Worm (Caenorhabditis elegans) whole organism, early embryonic: Measurements from ENCODE around the gene cku-70.

Experiments
- B0310.2 ChIP-seq: sonication (generic microtip); optimal IDR thresholded peaks from 2 replicates; lab custom pipeline; 2016; ENCODE audit warnings: mild to moderate bottlenecking, missing genetic modification characterization, missing compliant biosample characterization
- F13C5.2 ChIP-seq: sonication (generic microtip); optimal IDR thresholded peaks from 2 replicates; lab custom pipeline; 2017; ENCODE audit warnings: mild to moderate bottlenecking, missing genetic modification characterization, inconsistent platforms, missing compliant biosample characterization
- aly-1 ChIP-seq: sonication (generic microtip); optimal IDR thresholded peaks from 2 replicates; lab custom pipeline; 2016; ENCODE audit warnings: missing genetic modification characterization, missing compliant biosample characterization
- ama-1 ChIP-seq: fragments of 150-350 bp; optimal IDR thresholded peaks from 2 replicates; lab custom pipeline; 2014
- ceh-13 ChIP-seq: fragments of 200-800 bp; sonication (Bioruptor generic); optimal IDR thresholded peaks from 2 replicates; lab custom pipeline; 2018; ENCODE audit warnings: mild to moderate bottlenecking, missing genetic modification characterization, missing compliant biosample characterization
- ceh-36 ChIP-seq: sonication (generic microtip); optimal IDR thresholded peaks from 2 replicates; lab custom pipeline; 2016; ENCODE audit warnings: missing genetic modification characterization, inconsistent platforms, missing compliant biosample characterization
- ets-7 ChIP-seq: sonication (generic microtip); optimal IDR thresholded peaks from 2 replicates; lab custom pipeline; 2016; ENCODE audit warnings: missing genotype, missing genetic modification characterization, missing compliant biosample characterization
- flt-1 ChIP-seq: fragments of 200-800 bp; sonication (Bioruptor generic); IDR thresholded peaks from 2 replicates; pipeline ENCODE4 v1.3.6; 2022; ENCODE audit warnings: missing genetic modification characterization, missing compliant biosample characterization
- hmbx-1 ChIP-seq: sonication (generic microtip); optimal IDR thresholded peaks from 2 replicates; lab custom pipeline; 2016; ENCODE audit warnings: mild to moderate bottlenecking, missing genetic modification characterization, missing compliant biosample characterization
- hmg-4 ChIP-seq: fragments of 200-800 bp; sonication (Bioruptor generic); optimal IDR thresholded peaks from 2 replicates; lab custom pipeline; 2018; ENCODE audit warnings: mild to moderate bottlenecking, missing genetic modification characterization, missing compliant biosample characterization
- hnd-1 ChIP-seq: sonication (generic microtip); optimal IDR thresholded peaks from 2 replicates; lab custom pipeline; 2016; ENCODE audit warnings: missing genetic modification characterization, missing compliant biosample characterization
- pes-1 ChIP-seq: fragments of 200-800 bp; sonication (Bioruptor generic); IDR thresholded peaks from 2 replicates; pipeline ENCODE4 v1.3.6; 2022; ENCODE audit warnings: missing genetic modification reagents, missing genetic modification characterization, missing compliant biosample characterization
- scrt-1 ChIP-seq: fragments of 200-800 bp; sonication (Bioruptor generic); IDR thresholded peaks from 2 replicates; pipeline ENCODE4 v1.3.6; 2022; ENCODE audit warnings: missing genetic modification characterization, missing compliant biosample characterization
- sea-1 ChIP-seq: fragments of 200-800 bp; sonication (Bioruptor generic); conservative IDR thresholded peaks from 2 replicates; pipeline ENCODE4 v1.3.6; 2022; ENCODE audit warnings: missing genetic modification characterization, missing compliant biosample characterization
- tbx-11 ChIP-seq: fragments of 200-800 bp; sonication (Bioruptor generic); IDR thresholded peaks from 2 replicates; pipeline ENCODE4 v1.3.6; 2022; ENCODE audit warnings: missing genetic modification characterization, missing compliant biosample characterization
- tbx-37 ChIP-seq: fragments of 200-800 bp; sonication (Bioruptor generic); conservative IDR thresholded peaks from 2 replicates; pipeline ENCODE4 v1.3.6; 2022; ENCODE audit warnings: missing genetic modification reagents, missing genetic modification characterization, missing compliant biosample characterization
- tra-4 ChIP-seq: sonication (generic microtip); optimal IDR thresholded peaks from 2 replicates; lab custom pipeline; 2017; ENCODE audit warnings: missing genetic modification characterization, missing compliant biosample characterization

cku-70 gene

ce11 chrIII:11185483-11186115, 31.0 kb downstream of the cku-70 start:
- TF ChIP-seq ceh-13 (GFP tag; lab: Kevin White, UChicago): no peak
- no peak for TF ChIP-seq scrt-1 (GFP tag; lab: Robert Waterston, UW)
- no peak for TF ChIP-seq B0310.2 (tag; lab: Kevin White, UChicago)
- TF ChIP-seq tbx-37 (GFP tag; lab: Robert Waterston, UW): no peak
- no peak for TF ChIP-seq hnd-1 (tag; lab: Kevin White, UChicago)
- no peak for TF ChIP-seq flt-1 (GFP tag; lab: Robert Waterston, UW)
- no peak for TF ChIP-seq F13C5.2 (tag; lab: Kevin White, UChicago)
- TF ChIP-seq aly-1 (tag; lab: Kevin White, UChicago): no peak
- TF ChIP-seq sea-1 (GFP tag; lab: Robert Waterston, UW): no peak
- TF ChIP-seq pes-1 (GFP tag; lab: Robert Waterston, UW): no peak
- TF ChIP-seq tbx-11 (GFP tag; lab: Robert Waterston, UW): no peak
- TF ChIP-seq hmg-4: no peak
- TF ChIP-seq ceh-36 (tag; lab: Kevin White, UChicago): no peak
- no peak for TF ChIP-seq tra-4
- no peak for TF ChIP-seq hmbx-1 (tag; lab: Kevin White, UChicago)
- no peak for TF ChIP-seq ets-7 (tag; lab: Kevin White, UChicago)
- TF ChIP-seq ama-1: no peak

DNA sequence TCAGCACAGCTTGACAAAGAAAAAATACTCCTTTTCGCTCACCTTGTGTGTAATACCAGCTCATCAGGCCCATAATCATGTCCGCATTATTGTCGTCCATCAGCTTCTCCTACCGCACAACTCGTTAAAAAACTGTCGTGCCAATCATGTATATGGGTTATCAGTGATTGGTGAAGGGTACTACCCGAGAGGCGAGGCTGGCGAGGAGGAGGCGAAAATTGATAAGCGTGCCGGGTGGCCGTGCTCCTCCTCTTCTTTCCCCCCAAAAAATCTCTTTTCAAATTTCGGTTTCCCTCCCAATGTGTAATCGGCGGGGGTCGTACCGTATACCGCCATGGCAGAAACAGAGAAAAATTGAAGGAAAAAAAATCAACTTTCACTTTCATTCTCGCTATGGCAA, 33.5 kb downstream of the cku-70 start:
- no peak for TF ChIP-seq hnd-1 (tag; lab: Kevin White, UChicago)

DNA sequence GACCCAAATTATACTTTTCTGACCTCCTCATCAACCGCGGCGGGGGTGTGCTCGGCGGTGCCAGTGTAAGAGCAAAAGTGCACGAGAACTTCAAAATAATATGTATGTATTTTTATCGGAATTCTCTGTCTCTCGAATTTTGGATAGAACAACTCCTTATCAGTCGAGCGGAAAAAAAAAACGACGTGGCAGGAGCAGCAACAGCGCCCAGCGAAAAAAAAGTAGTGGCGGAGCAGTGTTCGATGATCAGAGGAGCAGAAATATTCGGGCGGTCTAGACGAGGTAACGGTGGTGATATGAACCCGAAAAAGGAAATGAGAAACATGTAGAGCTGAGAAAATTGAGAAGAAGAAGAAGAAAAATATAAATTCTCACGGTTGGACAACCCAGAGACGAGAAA, 38.6 kb downstream of the cku-70 start:
- TF ChIP-seq hmg-4 (no peak), hnd-1 (tag; lab: Kevin White, UChicago) (no peak), tbx-11 (GFP tag; lab: Robert Waterston, UW) (no peak), scrt-1 (GFP tag; lab: Robert Waterston, UW) (no peak), ets-7 (tag; lab: Kevin White, UChicago) (no peak), hmbx-1 (tag; lab: Kevin White, UChicago) (no peak), pes-1 (GFP tag; lab: Robert Waterston, UW) (no peak), tra-4 (no peak), aly-1 (tag; lab: Kevin White, UChicago) (no peak), B0310.2 (tag; lab: Kevin White, UChicago) (no peak), ama-1 (no peak), sea-1 (GFP tag; lab: Robert Waterston, UW) (no peak), ceh-36 (tag; lab: Kevin White, UChicago) (no peak), flt-1 (GFP tag; lab: Robert Waterston, UW) (no peak), F13C5.2 (tag; lab: Kevin White, UChicago) (no peak), tbx-37 (GFP tag; lab: Robert Waterston, UW) (no peak), ceh-13 (GFP tag; lab: Kevin White, UChicago) (no peak)

- TF ChIP-seq flt-1 (GFP tag; lab: Robert Waterston, UW) (no peak), tbx-11 (GFP tag; lab: Robert Waterston, UW) (no peak), ceh-36 (tag; lab: Kevin White, UChicago) (peak; percentile 85), pes-1 (GFP tag; lab: Robert Waterston, UW) (no peak), tbx-37 (GFP tag; lab: Robert Waterston, UW) (no peak), ama-1 (no peak), F13C5.2 (tag; lab: Kevin White, UChicago) (no peak), sea-1 (GFP tag; lab: Robert Waterston, UW) (no peak)
Measured at ce11 chrIII:11194123-11194522, 39.5 kb downstream of the cku-70 start.

ce11 chrIII:11195140-11195539, 40.5 kb downstream of the cku-70 start, which contains the start of gene tra-1:
Gene tra-1, minus strand, starts transcription at chrIII:11195201.
- TF ChIP-seq ets-7 (tag; lab: Kevin White, UChicago) (no peak), F13C5.2 (tag; lab: Kevin White, UChicago) (no peak), ama-1 (no peak), ceh-36 (tag; lab: Kevin White, UChicago) (no peak), sea-1 (GFP tag; lab: Robert Waterston, UW) (no peak), ceh-13 (GFP tag; lab: Kevin White, UChicago) (no peak), tbx-11 (GFP tag; lab: Robert Waterston, UW) (no peak), hmg-4 (no peak), hmbx-1 (tag; lab: Kevin White, UChicago) (no peak), hnd-1 (tag; lab: Kevin White, UChicago) (no peak)

ce11 chrIII:11195553-11195952, 40.9 kb downstream of the cku-70 start:
- no peak for TF ChIP-seq flt-1 (GFP tag; lab: Robert Waterston, UW)
- TF ChIP-seq hmg-4: no peak
- TF ChIP-seq hnd-1 (tag; lab: Kevin White, UChicago): no peak
- TF ChIP-seq tra-4: no peak
- no peak for TF ChIP-seq pes-1 (GFP tag; lab: Robert Waterston, UW)
- TF ChIP-seq F13C5.2 (tag; lab: Kevin White, UChicago): no peak
- no peak for TF ChIP-seq hmbx-1 (tag; lab: Kevin White, UChicago)
- TF ChIP-seq tbx-11 (GFP tag; lab: Robert Waterston, UW): no peak
- TF ChIP-seq sea-1 (GFP tag; lab: Robert Waterston, UW): no peak
- no peak for TF ChIP-seq aly-1 (tag; lab: Kevin White, UChicago)
- TF ChIP-seq B0310.2 (tag; lab: Kevin White, UChicago): no peak
- no peak for TF ChIP-seq tbx-37 (GFP tag; lab: Robert Waterston, UW)
- no peak for TF ChIP-seq ets-7 (tag; lab: Kevin White, UChicago)
- TF ChIP-seq scrt-1 (GFP tag; lab: Robert Waterston, UW): no peak
- no peak for TF ChIP-seq ama-1

DNA sequence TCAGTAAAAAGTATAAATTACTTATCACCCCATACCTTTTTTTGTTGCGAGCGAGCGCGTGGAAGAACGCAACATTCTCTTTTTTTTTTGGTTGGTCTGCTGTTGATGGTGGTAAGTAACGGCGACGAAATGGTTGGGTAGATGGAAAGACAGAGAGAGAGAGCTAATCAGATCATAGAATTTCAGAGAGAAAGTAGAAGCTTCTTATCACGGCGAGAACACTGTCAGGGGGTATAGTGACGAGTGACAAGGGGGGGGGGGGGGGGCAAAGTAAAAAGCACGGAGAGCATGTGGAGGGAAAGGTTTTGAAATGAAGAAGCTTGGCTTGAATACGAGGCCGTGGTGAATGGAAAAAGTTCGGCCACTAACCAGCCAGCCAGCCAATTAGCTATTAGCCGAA, 42.7 kb downstream of the cku-70 start:
- no peak for TF ChIP-seq flt-1 (GFP tag; lab: Robert Waterston, UW)
- TF ChIP-seq ama-1: no peak
- no peak for TF ChIP-seq scrt-1 (GFP tag; lab: Robert Waterston, UW)
- no peak for TF ChIP-seq pes-1 (GFP tag; lab: Robert Waterston, UW)
- TF ChIP-seq F13C5.2 (tag; lab: Kevin White, UChicago): no peak
- TF ChIP-seq ets-7 (tag; lab: Kevin White, UChicago): no peak
- no peak for TF ChIP-seq B0310.2 (tag; lab: Kevin White, UChicago)
- TF ChIP-seq aly-1 (tag; lab: Kevin White, UChicago): no peak
- no peak for TF ChIP-seq ceh-13 (GFP tag; lab: Kevin White, UChicago)
- no peak for TF ChIP-seq sea-1 (GFP tag; lab: Robert Waterston, UW)
- no peak for TF ChIP-seq tbx-37 (GFP tag; lab: Robert Waterston, UW)
- TF ChIP-seq hmg-4: no peak
- TF ChIP-seq hmbx-1 (tag; lab: Kevin White, UChicago): no peak
- TF ChIP-seq tbx-11 (GFP tag; lab: Robert Waterston, UW): no peak
- TF ChIP-seq ceh-36 (tag; lab: Kevin White, UChicago): no peak
- no peak for TF ChIP-seq tra-4
- TF ChIP-seq hnd-1 (tag; lab: Kevin White, UChicago): no peak
